In the genomic region with DNA sequence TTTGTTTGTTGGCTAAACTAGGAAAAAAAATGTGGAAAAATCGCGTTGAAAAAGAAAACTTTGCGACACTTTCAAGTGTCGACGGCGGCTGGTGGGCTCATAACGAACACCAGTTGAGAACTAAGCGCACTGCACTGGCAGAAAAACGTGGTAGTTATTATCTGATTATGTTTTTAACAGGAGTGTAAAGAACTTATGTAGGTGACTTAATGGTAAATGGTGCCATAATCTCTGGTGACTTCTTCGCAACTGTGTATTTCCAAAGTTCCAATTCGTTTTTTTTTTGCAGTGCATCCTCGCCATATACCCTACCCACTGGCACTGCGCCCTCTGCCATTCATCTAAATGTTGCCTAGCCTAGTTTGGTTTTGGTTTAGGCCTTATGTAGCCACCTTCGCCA, we compare ENCODE assay signal across 2 fruit fly cellular contexts.
TF ChIP-seq lines count a peak whose summit lies in the region.

No protein-coding gene starts in this region.

TF ChIP-seq in whole organism, embryonic, 481 proteins besides CTCF, POLR2A, EP300 and RAD21 (continued from another document and continues in another):
- peak in 1 of 2 experiments; percentile 33 for TF ChIP-seq Hr51 (GFP tag; optimal IDR thresholded peaks at IDR 0.05; lab: Kevin White, UChicago)
- TF ChIP-seq scrt (GFP tag; optimal IDR thresholded peaks at IDR 0.05; lab: Kevin White, UChicago) = no peak
- TF ChIP-seq CG11560 (tag; IDR thresholded peaks at IDR 0.05; lab: Robert Waterston, UW) = no peak
- TF ChIP-seq CG12299 (tag; optimal IDR thresholded peaks at IDR 0.05; lab: Kevin White, UChicago) = no peak
- peak; percentile 32; the same call in 1 of the 2 replicates for TF ChIP-seq Ptx1 (GFP tag; IDR thresholded peaks at IDR 0.05; lab: Robert Waterston, UW)
- TF ChIP-seq Side (GFP tag; optimal IDR thresholded peaks at IDR 0.05; lab: Kevin White, UChicago) = no peak
- TF ChIP-seq CG10267 (tag; optimal IDR thresholded peaks at IDR 0.05; lab: Kevin White, UChicago) = no peak
- no peak for TF ChIP-seq CG6791 (GFP tag; IDR thresholded peaks at IDR 0.05; lab: Robert Waterston, UW; ENCODE audit: partially characterized antibody)
- peak; percentile 12 to 47 for TF ChIP-seq chif (GFP tag; optimal IDR thresholded peaks at IDR 0.05; lab: Kevin White, UChicago)
- TF ChIP-seq MESR4 (GFP tag; optimal IDR thresholded peaks at IDR 0.05; lab: Kevin White, UChicago) = no peak
- TF ChIP-seq CoRest (tag; optimal IDR thresholded peaks at IDR 0.05; lab: Kevin White, UChicago) = no peak
- no peak for TF ChIP-seq CG8944 (GFP tag; optimal IDR thresholded peaks at IDR 0.05; lab: Kevin White, UChicago)
- no peak for TF ChIP-seq oc (tag; optimal IDR thresholded peaks at IDR 0.05; lab: Kevin White, UChicago)
- TF ChIP-seq Hsf (GFP tag; optimal IDR thresholded peaks at IDR 0.05; lab: Kevin White, UChicago) = peak; percentile 5
- no peak for TF ChIP-seq ase (GFP tag; IDR thresholded peaks at IDR 0.05; lab: Robert Waterston, UW)
- TF ChIP-seq CG14014 (GFP tag; IDR thresholded peaks at IDR 0.05; lab: Robert Waterston, UW) = no peak
- TF ChIP-seq odd (GFP tag; optimal IDR thresholded peaks at IDR 0.05; lab: Kevin White, UChicago) = no peak
- TF ChIP-seq Bgb (GFP tag; IDR thresholded peaks at IDR 0.05; lab: Robert Waterston, UW; ENCODE audit: partially characterized antibody) = no peak
- TF ChIP-seq caup (GFP tag; optimal IDR thresholded peaks at IDR 0.05; lab: Kevin White, UChicago; ENCODE audit: severe bottlenecking) = no peak
- no peak for TF ChIP-seq pnt (GFP tag; optimal IDR thresholded peaks at IDR 0.05; lab: Kevin White, UChicago)
- no peak for TF ChIP-seq CG8924 (tag; optimal IDR thresholded peaks at IDR 0.05; lab: Kevin White, UChicago)
- TF ChIP-seq Meics (GFP tag; optimal IDR thresholded peaks at IDR 0.05; lab: Kevin White, UChicago) = no peak
- peak; percentile 22 for TF ChIP-seq bcd (GFP tag; optimal IDR thresholded peaks at IDR 0.05; lab: Kevin White, UChicago)
- TF ChIP-seq CG17568 (GFP tag; optimal IDR thresholded peaks at IDR 0.05; lab: Kevin White, UChicago) = no peak
- no peak for TF ChIP-seq tll (GFP tag; optimal IDR thresholded peaks at IDR 0.05; lab: Kevin White, UChicago)
- TF ChIP-seq YL-1 (GFP tag; optimal IDR thresholded peaks at IDR 0.05; lab: Kevin White, UChicago) = no peak
- no peak for TF ChIP-seq usp (GFP tag; optimal IDR thresholded peaks at IDR 0.05; lab: Kevin White, UChicago)
- no peak for TF ChIP-seq CkIIα-i1 (GFP tag; IDR thresholded peaks at IDR 0.05; lab: Robert Waterston, UW)
- TF ChIP-seq Bdp1 (GFP tag; optimal IDR thresholded peaks at IDR 0.05; lab: Kevin White, UChicago) = no peak
- no peak for TF ChIP-seq pho (GFP tag; optimal IDR thresholded peaks at IDR 0.05; lab: Kevin White, UChicago)
- peak; percentile 64 for TF ChIP-seq CG1603 (tag; optimal IDR thresholded peaks at IDR 0.05; lab: Kevin White, UChicago)
- TF ChIP-seq CG11696 (GFP tag; IDR thresholded peaks at IDR 0.05; lab: Robert Waterston, UW) = no peak
- no peak for TF ChIP-seq mirr (GFP tag; optimal IDR thresholded peaks at IDR 0.05; lab: Kevin White, UChicago)
- TF ChIP-seq CG10462 (GFP tag; optimal IDR thresholded peaks at IDR 0.05; lab: Kevin White, UChicago) = no peak
- no peak for TF ChIP-seq crp (GFP tag; optimal IDR thresholded peaks at IDR 0.05; lab: Kevin White, UChicago)
- no peak for TF ChIP-seq B-H2 (GFP tag; optimal IDR thresholded peaks at IDR 0.05; lab: Kevin White, UChicago)
- peak; percentile 48 for TF ChIP-seq fd96Cb (tag; optimal IDR thresholded peaks at IDR 0.05; lab: Kevin White, UChicago)
- no peak for TF ChIP-seq peb (GFP tag; IDR thresholded peaks at IDR 0.05; lab: Robert Waterston, UW)
- no peak for TF ChIP-seq rib (GFP tag; IDR thresholded peaks at IDR 0.05; lab: Robert Waterston, UW)
- no peak for TF ChIP-seq CG12659 (GFP tag; optimal IDR thresholded peaks at IDR 0.05; lab: Kevin White, UChicago)
- TF ChIP-seq CG16813 (GFP tag; IDR thresholded peaks at IDR 0.05; lab: Robert Waterston, UW; ENCODE audit: partially characterized antibody) = no peak
- TF ChIP-seq Max (GFP tag; optimal IDR thresholded peaks at IDR 0.05; lab: Kevin White, UChicago) = no peak
- no peak for TF ChIP-seq ham (GFP tag; IDR thresholded peaks at IDR 0.05; lab: Robert Waterston, UW)
- no peak for TF ChIP-seq CG8359 (GFP tag; optimal IDR thresholded peaks at IDR 0.05; lab: Kevin White, UChicago; ENCODE audit: borderline replicate concordance)
- no peak for TF ChIP-seq CG10431 (GFP tag; optimal IDR thresholded peaks at IDR 0.05; lab: Kevin White, UChicago)
- TF ChIP-seq D19A (tag; optimal IDR thresholded peaks at IDR 0.05; lab: Kevin White, UChicago) = no peak
- peak; percentile 26 for TF ChIP-seq CG16863 (GFP tag; optimal IDR thresholded peaks at IDR 0.05; lab: Kevin White, UChicago)
- no peak for TF ChIP-seq cato (GFP tag; optimal IDR thresholded peaks at IDR 0.05; lab: Kevin White, UChicago; ENCODE audit: borderline replicate concordance)
- TF ChIP-seq Dip2 (GFP tag; IDR thresholded peaks at IDR 0.05; lab: Robert Waterston, UW) = no peak
- no peak for TF ChIP-seq CG1602 (GFP tag; optimal IDR thresholded peaks at IDR 0.05; lab: Kevin White, UChicago)
- no peak for TF ChIP-seq Ets97D (GFP tag; optimal IDR thresholded peaks at IDR 0.05; lab: Kevin White, UChicago)
- TF ChIP-seq CG17328 (GFP tag; IDR thresholded peaks at IDR 0.05; lab: Robert Waterston, UW) = no peak
- TF ChIP-seq chm (GFP tag; IDR thresholded peaks at IDR 0.05; lab: Robert Waterston, UW) = no peak
- TF ChIP-seq CG2889 (GFP tag; IDR thresholded peaks at IDR 0.05; lab: Robert Waterston, UW) = no peak
- TF ChIP-seq hkb (optimal IDR thresholded peaks at IDR 0.05; lab: Kevin White, UChicago) = no peak
- TF ChIP-seq hkb (GFP tag; IDR thresholded peaks at IDR 0.05; lab: Robert Waterston, UW) = no peak
- no peak for TF ChIP-seq MTF-1 (GFP tag; optimal IDR thresholded peaks at IDR 0.05; lab: Kevin White, UChicago; ENCODE audit: borderline replicate concordance)
- peak; percentile 13 for TF ChIP-seq CG18599 (GFP tag; optimal IDR thresholded peaks at IDR 0.05; lab: Kevin White, UChicago)
- peak; percentile 21 for TF ChIP-seq CG2120 (GFP tag; optimal IDR thresholded peaks at IDR 0.05; lab: Kevin White, UChicago)
- TF ChIP-seq CG1024 (GFP tag; IDR thresholded peaks at IDR 0.05; lab: Robert Waterston, UW) = no peak
- peak; percentile 7 for TF ChIP-seq CG6654 (GFP tag; optimal IDR thresholded peaks at IDR 0.05; lab: Kevin White, UChicago)
- no peak for TF ChIP-seq CG2129 (GFP tag; IDR thresholded peaks at IDR 0.05; lab: Robert Waterston, UW; ENCODE audit: partially characterized antibody)
- TF ChIP-seq Asciz (GFP tag; optimal IDR thresholded peaks at IDR 0.05; lab: Kevin White, UChicago) = peak; percentile 7
- TF ChIP-seq CG2875 (GFP tag; optimal IDR thresholded peaks at IDR 0.05; lab: Kevin White, UChicago) = no peak
- TF ChIP-seq CG7928 (GFP tag; optimal IDR thresholded peaks at IDR 0.05; lab: Kevin White, UChicago) = no peak

TF ChIP-seq in whole organism, prepupa, 60 proteins besides CTCF, POLR2A, EP300 and RAD21 (continued from another document):
- TF ChIP-seq dac (GFP tag; optimal IDR thresholded peaks at IDR 0.05; lab: Kevin White, UChicago) (peak; percentile 69), achi (GFP tag; optimal IDR thresholded peaks at IDR 0.05; lab: Kevin White, UChicago) (peak; percentile 48), Eip78C (GFP tag; lab: Kevin White, UChicago) (peak; percentile 77), CG11762 (GFP tag; optimal IDR thresholded peaks at IDR 0.05; lab: Kevin White, UChicago; ENCODE audit: insufficient read depth) (peak; percentile 19), CG8119 (GFP tag; IDR thresholded peaks at IDR 0.05; lab: Robert Waterston, UW) (peak; percentile 85), CG15336 (GFP tag; IDR thresholded peaks at IDR 0.05; lab: Robert Waterston, UW) (peak; percentile 84)
TF ChIP-seq in whole organism, prepupa: peak in this region for 28.
